Worm (Caenorhabditis elegans): ENCODE data around the gene F46F5.1.

ce11 chrII:773830-774229, 17.9 kb downstream of the F46F5.1 start:
- TF ChIP-seq dao-5 (tag; optimal IDR thresholded peaks at IDR 0.05): no peak
- no peak for TF ChIP-seq him-1 (tag; optimal IDR thresholded peaks at IDR 0.05)
